Worm (Caenorhabditis elegans) whole organism, midembryonic: Measurements from ENCODE around the gene R05H5.3.

Experiments used
- T22C8.4 ChIP-seq: fragments of 200-800 bp; sonication (Bioruptor generic); IDR thresholded peaks from 2 replicates; pipeline ENCODE4 v1.3.6; 2022; ENCODE audit warnings: missing genetic modification characterization, missing compliant biosample characterization
- cog-1 ChIP-seq: sonication (generic microtip); optimal IDR thresholded peaks from 2 replicates; lab custom pipeline; 2016; ENCODE audit warnings: missing genetic modification characterization, missing compliant biosample characterization
- flt-1 ChIP-seq: fragments of 200-800 bp; sonication (Bioruptor generic); IDR thresholded peaks from 2 replicates; pipeline ENCODE4 v1.3.6; 2022; ENCODE audit warnings: missing genetic modification characterization, missing compliant biosample characterization
- klf-2 ChIP-seq: fragments of 200-800 bp; sonication (Bioruptor generic); conservative IDR thresholded peaks from 2 replicates; pipeline ENCODE4 v1.3.6; 2022; ENCODE audit warnings: missing genetic modification reagents, missing genetic modification characterization, missing compliant biosample characterization
- med-1 ChIP-seq: sonication (generic microtip); optimal IDR thresholded peaks from 2 replicates; lab custom pipeline; 2017; ENCODE audit warnings: missing genetic modification characterization, mild to moderate bottlenecking, missing compliant biosample characterization, antibody characterized with exemption, missing genetic modification reagents; ENCODE audit not compliant: insufficient read depth
- ref-1 ChIP-seq: fragments of 200-800 bp; sonication (Bioruptor generic); conservative IDR thresholded peaks from 2 replicates; pipeline ENCODE4 v1.3.6; 2022; ENCODE audit warnings: missing genetic modification reagents, missing genetic modification characterization, missing compliant biosample characterization
- tab-1 ChIP-seq: fragments of 200-800 bp; sonication (Bioruptor generic); IDR thresholded peaks from 2 replicates; pipeline ENCODE4 v1.3.6; 2022; ENCODE audit warnings: missing genetic modification characterization, missing compliant biosample characterization
- ztf-23 ChIP-seq: fragments of 200-800 bp; sonication (Bioruptor generic); IDR thresholded peaks from 2 replicates; pipeline ENCODE4 v1.3.6; 2022; ENCODE audit warnings: missing genetic modification reagents, missing genetic modification characterization, missing compliant biosample characterization
- ztf-29 ChIP-seq: fragments of 200-800 bp; sonication (Bioruptor generic); IDR thresholded peaks from 2 replicates; pipeline ENCODE4 v1.3.6; 2022; ENCODE audit warnings: missing genetic modification reagents, missing genetic modification characterization, missing compliant biosample characterization

DNA sequence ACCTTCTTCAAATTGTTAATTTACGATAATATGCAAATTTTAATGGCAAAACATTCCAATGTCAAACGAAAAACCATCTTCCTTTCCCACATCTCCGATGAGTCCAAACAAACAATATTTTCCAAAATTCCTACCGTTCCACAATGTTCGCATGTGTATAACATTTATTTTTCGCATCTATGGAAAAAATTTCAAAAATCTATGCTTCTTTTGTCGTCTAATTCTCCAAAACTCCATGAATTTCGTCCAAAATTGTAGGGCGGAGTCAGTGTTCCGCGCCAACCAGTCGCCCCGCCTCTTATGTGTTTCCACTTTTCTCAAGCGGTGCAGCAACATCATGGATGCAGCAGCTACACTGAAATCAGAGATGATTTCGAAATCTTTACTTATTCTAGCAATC lies 33.5 kb downstream of the R05H5.3 start, which contains the start of gene T01E8.8:
- TF ChIP-seq flt-1 (GFP tag; lab: Robert Waterston, UW) (no peak), ref-1 (no peak), ztf-29 (GFP tag; lab: Robert Waterston, UW) (no peak), med-1 (GFP tag; lab: Kevin White, UChicago) (no peak), ztf-23 (no peak), tab-1 (GFP tag; lab: Robert Waterston, UW) (no peak), cog-1 (tag; lab: Kevin White, UChicago) (no peak), T22C8.4 (GFP tag; lab: Robert Waterston, UW) (no peak), klf-2 (no peak)
